Worm (Caenorhabditis elegans) whole organism, early embryonic: Measurements from ENCODE around the gene serp-1.2.

Source experiments
- F13C5.2 ChIP-seq: sonication (generic microtip); optimal IDR thresholded peaks from 2 replicates; lab custom pipeline; 2017; ENCODE audit warnings: mild to moderate bottlenecking, missing genetic modification characterization, inconsistent platforms, missing compliant biosample characterization
- ama-1 ChIP-seq: fragments of 150-350 bp; optimal IDR thresholded peaks from 2 replicates; lab custom pipeline; 2014
- ceh-13 ChIP-seq: fragments of 200-800 bp; sonication (Bioruptor generic); optimal IDR thresholded peaks from 2 replicates; lab custom pipeline; 2018; ENCODE audit warnings: mild to moderate bottlenecking, missing genetic modification characterization, missing compliant biosample characterization
- hmg-4 ChIP-seq: fragments of 200-800 bp; sonication (Bioruptor generic); optimal IDR thresholded peaks from 2 replicates; lab custom pipeline; 2018; ENCODE audit warnings: mild to moderate bottlenecking, missing genetic modification characterization, missing compliant biosample characterization
- pes-1 ChIP-seq: fragments of 200-800 bp; sonication (Bioruptor generic); IDR thresholded peaks from 2 replicates; pipeline ENCODE4 v1.3.6; 2022; ENCODE audit warnings: missing genetic modification reagents, missing genetic modification characterization, missing compliant biosample characterization
- scrt-1 ChIP-seq: fragments of 200-800 bp; sonication (Bioruptor generic); IDR thresholded peaks from 2 replicates; pipeline ENCODE4 v1.3.6; 2022; ENCODE audit warnings: missing genetic modification characterization, missing compliant biosample characterization
- sea-1 ChIP-seq: fragments of 200-800 bp; sonication (Bioruptor generic); conservative IDR thresholded peaks from 2 replicates; pipeline ENCODE4 v1.3.6; 2022; ENCODE audit warnings: missing genetic modification characterization, missing compliant biosample characterization

DNA sequence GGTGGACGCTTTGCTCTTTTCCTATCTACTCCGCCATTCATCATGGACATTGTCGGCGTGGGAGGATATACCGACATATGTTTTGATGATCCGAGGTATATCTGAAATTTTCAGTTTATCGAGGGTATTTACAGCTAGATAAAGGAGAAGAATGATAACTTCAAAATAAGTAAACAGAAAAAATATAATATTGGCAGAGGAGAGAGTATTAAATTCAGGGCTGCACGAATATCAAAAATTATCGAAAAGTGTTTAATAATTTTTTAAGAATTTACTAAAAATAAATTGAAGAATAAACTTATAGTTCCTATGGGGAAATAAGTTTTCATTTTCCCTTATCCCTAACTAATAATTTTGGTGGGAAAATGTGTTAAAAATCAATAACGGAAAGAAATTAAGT, 26.6 kb upstream of the serp-1.2 start, which contains the start of gene wsp-1:
- no peak for TF ChIP-seq pes-1
- no peak for TF ChIP-seq ama-1
- no peak for TF ChIP-seq sea-1
- no peak for TF ChIP-seq ceh-13 (GFP tag; lab: Kevin White, UChicago)
- no peak for TF ChIP-seq scrt-1 (GFP tag; lab: Robert Waterston, UW)
- TF ChIP-seq hmg-4 (GFP tag; lab: Kevin White, UChicago) = no peak
- TF ChIP-seq F13C5.2 (tag; lab: Kevin White, UChicago) = no peak
